Worm (Caenorhabditis elegans) whole organism, L4 larva: Measurements from ENCODE around the gene Y46G5A.47.

Source experiments
- D1046.2 ChIP-seq: fragments of 200-800 bp; sonication (Bioruptor generic); IDR thresholded peaks from 2 replicates; pipeline ENCODE4 v1.3.6; 2022; ENCODE audit warnings: missing genetic modification characterization, missing compliant biosample characterization
- F10B5.3 ChIP-seq: sonication (generic microtip); optimal IDR thresholded peaks from 2 replicates; lab custom pipeline; 2016; ENCODE audit warnings: mild to moderate bottlenecking, missing genetic modification characterization, missing compliant biosample characterization
- F26F4.8 ChIP-seq: fragments of 200-800 bp; sonication (Bioruptor generic); conservative IDR thresholded peaks from 2 replicates; pipeline ENCODE4 v1.3.6; 2022; ENCODE audit warnings: missing genetic modification characterization, missing compliant biosample characterization
- F37D6.2 ChIP-seq: sonication (generic microtip); optimal IDR thresholded peaks from 2 replicates; lab custom pipeline; 2016; ENCODE audit warnings: mild to moderate bottlenecking, missing genetic modification characterization, missing compliant biosample characterization
- T20F7.1 ChIP-seq: fragments of 200-800 bp; sonication (Bioruptor generic); optimal IDR thresholded peaks from 2 replicates; lab custom pipeline; 2018; ENCODE audit warnings: mild to moderate bottlenecking, missing genetic modification characterization, missing compliant biosample characterization
- Y5F2A.4 ChIP-seq: fragments of 200-800 bp; sonication (Bioruptor generic); optimal IDR thresholded peaks from 2 replicates; lab custom pipeline; 2018; ENCODE audit warnings: mild to moderate bottlenecking, missing genetic modification characterization, missing compliant biosample characterization
- ZK337.2 ChIP-seq: fragments of 200-800 bp; sonication (Bioruptor generic); IDR thresholded peaks from 2 replicates; pipeline ENCODE4 v1.3.6; 2022; ENCODE audit warnings: missing genetic modification reagents, missing genetic modification characterization, missing compliant biosample characterization
- ZK546.5 ChIP-seq, 2 experiments: sonication (generic microtip); optimal IDR thresholded peaks; 2 replicates each; lab custom pipeline; 2017; ENCODE audit warnings: missing biosample characterization in 2 of 2, missing genetic modification characterization in 2 of 2
- aha-1 ChIP-seq: fragments of 150-350 bp; peaks from one replicate; lab custom pipeline; 2014; ENCODE audit warnings: missing biosample characterization, missing genetic modification characterization
- attf-4 ChIP-seq: sonication (generic microtip); optimal IDR thresholded peaks from 3 replicates; lab custom pipeline; 2017; ENCODE audit warnings: missing biosample characterization, missing genetic modification characterization
- ceh-20 ChIP-seq: fragments of 200-800 bp; sonication (Bioruptor generic); IDR thresholded peaks from 2 replicates; pipeline ENCODE4 v1.3.6; 2022; ENCODE audit warnings: missing genetic modification reagents, missing genetic modification characterization, missing compliant biosample characterization
- ceh-44 ChIP-seq: fragments of 200-800 bp; sonication (Bioruptor generic); IDR thresholded peaks from 2 replicates; pipeline ENCODE4 v1.3.6; 2022; ENCODE audit warnings: missing genetic modification reagents, missing genetic modification characterization, missing compliant biosample characterization
- ceh-62 ChIP-seq: sonication (generic microtip); optimal IDR thresholded peaks from 2 replicates; lab custom pipeline; 2017; ENCODE audit warnings: missing biosample characterization, missing genetic modification characterization
- ces-1 ChIP-seq: fragments of 150-350 bp; sonication (generic microtip); optimal IDR thresholded peaks from 4 replicates; lab custom pipeline; 2014; ENCODE audit warnings: missing biosample characterization, missing genetic modification reagents, missing genetic modification characterization
- cey-2 ChIP-seq: sonication (generic microtip); optimal IDR thresholded peaks from 3 replicates; lab custom pipeline; 2017; ENCODE audit warnings: missing genetic modification characterization, mild to moderate bottlenecking, missing compliant biosample characterization, antibody characterized with exemption, borderline replicate concordance; ENCODE audit not compliant: insufficient read depth
- ctbp-1 ChIP-seq: fragments of 200-800 bp; sonication (Bioruptor generic); IDR thresholded peaks from 2 replicates; pipeline ENCODE4 v1.3.6; 2022; ENCODE audit warnings: missing genetic modification reagents, missing genetic modification characterization, missing compliant biosample characterization
- daf-12 ChIP-seq: fragments of 150-350 bp; optimal IDR thresholded peaks from 2 replicates; lab custom pipeline; 2014; ENCODE audit warnings: missing biosample characterization, missing genetic modification reagents, missing genetic modification characterization
- daf-19 ChIP-seq: fragments of 200-800 bp; sonication (Bioruptor generic); conservative IDR thresholded peaks from 2 replicates; pipeline ENCODE4 v1.3.6; 2022; ENCODE audit warnings: missing genetic modification characterization, missing compliant biosample characterization
- daf-8 ChIP-seq: fragments of 200-800 bp; sonication (Bioruptor generic); IDR thresholded peaks from 2 replicates; pipeline ENCODE4 v1.3.6; 2022; ENCODE audit warnings: missing genetic modification characterization, missing compliant biosample characterization
- dpl-1 ChIP-seq: fragments of 150-350 bp; optimal IDR thresholded peaks from 2 replicates; lab custom pipeline; 2014; ENCODE audit warnings: missing biosample characterization, missing genetic modification reagents, missing genetic modification characterization
- dve-1 ChIP-seq: sonication (generic microtip); optimal IDR thresholded peaks from 2 replicates; lab custom pipeline; 2017; ENCODE audit warnings: antibody characterized with exemption, mild to moderate bottlenecking, missing genetic modification characterization, missing compliant biosample characterization; ENCODE audit not compliant: insufficient read depth
- hlh-11 ChIP-seq: fragments of 200-800 bp; sonication (Bioruptor generic); optimal IDR thresholded peaks from 2 replicates; lab custom pipeline; 2018; ENCODE audit warnings: mild to moderate bottlenecking, missing genetic modification characterization, missing compliant biosample characterization
- jun-1 ChIP-seq: fragments of 150-350 bp; optimal IDR thresholded peaks from 2 replicates; lab custom pipeline; 2014; ENCODE audit warnings: missing biosample characterization, missing genetic modification reagents, missing genetic modification characterization
- lin-13 ChIP-seq: fragments of 150-350 bp; optimal IDR thresholded peaks from 2 replicates; lab custom pipeline; 2014; ENCODE audit warnings: missing biosample characterization, missing genetic modification reagents, missing genetic modification characterization
- lin-15B ChIP-seq: fragments of 150-350 bp; sonication (generic microtip); optimal IDR thresholded peaks from 3 replicates; lab custom pipeline; 2014; ENCODE audit warnings: missing biosample characterization, missing genetic modification characterization
- lin-29 ChIP-seq: fragments of 200-800 bp; sonication (Bioruptor generic); IDR thresholded peaks from 2 replicates; pipeline ENCODE4 v1.3.6; 2022; ENCODE audit warnings: missing genetic modification reagents, missing genetic modification characterization, missing compliant biosample characterization
- lin-39 ChIP-seq: fragments of 150-350 bp; optimal IDR thresholded peaks from 2 replicates; lab custom pipeline; 2014; ENCODE audit warnings: missing biosample characterization, missing genetic modification reagents, missing genetic modification characterization
- lsy-2 ChIP-seq, 2 experiments: fragments of 150-350 bp in 1 of 2; sonication (generic microtip) in 1 of 2; optimal IDR thresholded peaks; 2 replicates each; lab custom pipeline; 2014 to 2017; ENCODE audit warnings: missing biosample characterization in 2 of 2, missing genetic modification characterization in 2 of 2
- madf-5 ChIP-seq, 2 experiments: fragments of 200-800 bp; sonication (Bioruptor generic); IDR thresholded peaks; 2 replicates each; pipeline ENCODE4 v1.3.6; 2022; ENCODE audit warnings: missing compliant biosample characterization in 2 of 2, missing genetic modification characterization in 2 of 2
- madf-9 ChIP-seq: fragments of 200-800 bp; sonication (Bioruptor generic); conservative IDR thresholded peaks from 2 replicates; pipeline ENCODE4 v1.3.6; 2022; ENCODE audit warnings: missing genetic modification reagents, missing genetic modification characterization, missing compliant biosample characterization
- mdt-29 ChIP-seq: fragments of 200-800 bp; sonication (Bioruptor generic); IDR thresholded peaks from 2 replicates; pipeline ENCODE4 v1.3.6; 2022; ENCODE audit warnings: missing genetic modification reagents, missing genetic modification characterization, missing compliant biosample characterization
- mep-1 ChIP-seq: fragments of 150-350 bp; sonication (generic microtip); optimal IDR thresholded peaks from 3 replicates; lab custom pipeline; 2014; ENCODE audit warnings: missing biosample characterization, missing genetic modification characterization
- mxl-2 ChIP-seq: fragments of 200-800 bp; sonication (Bioruptor generic); conservative IDR thresholded peaks from 2 replicates; pipeline ENCODE4 v1.3.6; 2022; ENCODE audit warnings: missing genetic modification reagents, missing genetic modification characterization, missing compliant biosample characterization
- nhr-102 ChIP-seq: sonication (generic microtip); optimal IDR thresholded peaks from 2 replicates; lab custom pipeline; 2016; ENCODE audit warnings: mild to moderate bottlenecking, missing genetic modification characterization, moderate library complexity, missing compliant biosample characterization
- nhr-237 ChIP-seq: sonication (generic microtip); optimal IDR thresholded peaks from 2 replicates; lab custom pipeline; 2017; ENCODE audit warnings: missing biosample characterization, missing genetic modification characterization
- nhr-6 ChIP-seq: fragments of 150-350 bp; optimal IDR thresholded peaks from 2 replicates; lab custom pipeline; 2014; ENCODE audit warnings: missing biosample characterization, missing genetic modification characterization
- nhr-77 ChIP-seq: fragments of 150-350 bp; optimal IDR thresholded peaks from 2 replicates; lab custom pipeline; 2014; ENCODE audit warnings: missing biosample characterization, missing genetic modification characterization
- pha-4 ChIP-seq, 2 experiments: fragments of 150-350 bp in 1 of 2; fragments of 200-800 bp in 1 of 2; sonication (Bioruptor generic) in 1 of 2; IDR thresholded peaks in 1 of 2; optimal IDR thresholded peaks in 1 of 2; 2 replicates each; pipeline versions ENCODE4 v1.3.6 to Lab custom; 2014 to 2022; ENCODE audit warnings: missing genetic modification characterization in 2 of 2, missing genetic modification reagents in 2 of 2, missing biosample characterization in 1 of 2, missing compliant biosample characterization in 1 of 2
- rbr-2 ChIP-seq: sonication (generic microtip); optimal IDR thresholded peaks from 2 replicates; lab custom pipeline; 2016; ENCODE audit warnings: missing genotype, missing genetic modification characterization, missing compliant biosample characterization
- set-16 ChIP-seq: fragments of 200-800 bp; sonication (Bioruptor generic); IDR thresholded peaks from 2 replicates; pipeline ENCODE4 v1.3.6; 2022; ENCODE audit warnings: missing genetic modification reagents, missing genetic modification characterization, missing compliant biosample characterization
- snpc-1.2 ChIP-seq: fragments of 200-800 bp; sonication (Bioruptor generic); IDR thresholded peaks from 2 replicates; pipeline ENCODE4 v1.3.6; 2022; ENCODE audit warnings: missing genetic modification reagents, missing genetic modification characterization, missing compliant biosample characterization
- snpc-4 ChIP-seq: fragments of 150-350 bp; optimal IDR thresholded peaks from 2 replicates; lab custom pipeline; 2014; ENCODE audit warnings: missing biosample characterization, missing genetic modification characterization
- spr-1 ChIP-seq: sonication (generic microtip); optimal IDR thresholded peaks from 2 replicates; lab custom pipeline; 2016; ENCODE audit warnings: mild to moderate bottlenecking, missing genetic modification characterization, missing compliant biosample characterization
- spr-3 ChIP-seq: fragments of 200-800 bp; sonication (Bioruptor generic); optimal IDR thresholded peaks from 2 replicates; lab custom pipeline; 2018; ENCODE audit warnings: mild to moderate bottlenecking, missing genetic modification characterization, missing compliant biosample characterization
- unc-130 ChIP-seq: sonication (generic microtip); optimal IDR thresholded peaks from 2 replicates; lab custom pipeline; 2016; ENCODE audit warnings: missing genetic modification reagents, missing genetic modification characterization, missing compliant biosample characterization
- unc-62 ChIP-seq, 3 experiments: fragments of 150-350 bp in 1 of 3; sonication (generic microtip); optimal IDR thresholded peaks in 2 of 3; peaks in 1 of 3; 1 replicate in 1 of 3; 2 replicates in 2 of 3; lab custom pipeline; 2014 to 2017; ENCODE audit warnings: missing biosample characterization in 3 of 3, missing genetic modification characterization in 3 of 3, missing genetic modification reagents in 3 of 3, missing genotype in 1 of 3
- zag-1 ChIP-seq: fragments of 150-350 bp; optimal IDR thresholded peaks from 2 replicates; lab custom pipeline; 2014; ENCODE audit warnings: missing biosample characterization, missing genetic modification characterization
- zfp-2 ChIP-seq: sonication (generic microtip); optimal IDR thresholded peaks from 2 replicates; lab custom pipeline; 2016; ENCODE audit warnings: mild to moderate bottlenecking, missing genetic modification characterization, missing compliant biosample characterization
- ztf-11 ChIP-seq: fragments of 150-350 bp; optimal IDR thresholded peaks from 2 replicates; lab custom pipeline; 2014; ENCODE audit warnings: missing biosample characterization, missing genetic modification characterization

Gene Y46G5A.47

DNA sequence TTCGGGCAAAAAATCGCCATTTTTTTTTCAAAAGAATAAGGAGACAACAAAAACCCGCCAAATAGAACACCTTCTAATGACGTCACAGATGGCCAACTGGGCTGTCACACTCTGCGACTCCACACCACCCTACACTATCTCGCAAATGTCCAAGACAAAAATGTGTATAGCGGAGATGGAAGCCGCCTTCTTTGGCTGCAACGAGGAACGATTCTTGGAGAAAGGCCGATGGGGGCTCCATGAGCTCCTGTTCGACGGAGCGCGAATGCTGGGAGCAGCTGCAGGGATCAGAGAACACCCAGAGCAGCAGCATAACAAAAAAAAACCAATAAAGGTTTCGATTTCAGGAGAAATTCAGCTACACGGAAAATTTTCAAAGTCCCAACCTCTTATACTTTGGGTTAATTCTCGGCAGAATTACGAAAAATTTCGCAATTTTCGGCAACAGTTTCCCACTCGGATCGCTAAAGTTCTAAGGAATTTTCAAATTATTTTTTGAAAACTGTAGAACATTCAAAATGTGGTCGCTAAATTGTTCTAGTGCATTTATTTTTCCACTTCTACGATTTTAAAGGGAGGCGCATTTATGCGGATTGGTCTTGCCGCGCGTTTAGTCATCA is 769 bp upstream of the Y46G5A.47 start (continued):
- no peak for TF ChIP-seq zag-1 (tag; lab: Kevin White, UChicago)
- no peak for TF ChIP-seq snpc-1.2
- TF ChIP-seq lin-15B (tag; lab: Kevin White, UChicago) = no peak
- no peak for TF ChIP-seq daf-12 (tag; lab: Kevin White, UChicago)
- no peak for TF ChIP-seq ZK337.2 (GFP tag; lab: Robert Waterston, UW)
- TF ChIP-seq Y5F2A.4 (GFP tag; lab: Kevin White, UChicago) = no peak
- no peak for TF ChIP-seq ceh-62 (tag; lab: Kevin White, UChicago)
- no peak for TF ChIP-seq lin-13 (GFP tag; lab: Kevin White, UChicago)
- no peak for TF ChIP-seq ceh-44
- TF ChIP-seq nhr-237 (tag; lab: Kevin White, UChicago) = no peak
- TF ChIP-seq jun-1 (tag; lab: Kevin White, UChicago) = no peak
- no peak for TF ChIP-seq lin-29 (GFP tag; lab: Robert Waterston, UW)
- TF ChIP-seq dve-1 (tag; lab: Kevin White, UChicago) = peak; percentile 5
- TF ChIP-seq ceh-20 (GFP tag; lab: Robert Waterston, UW) = no peak
- TF ChIP-seq ctbp-1 (GFP tag; lab: Robert Waterston, UW) = 0 out of 2 replicates have a peak, but pooled peaks have one; percentile 38
- TF ChIP-seq snpc-4 (tag; lab: Kevin White, UChicago) = no peak
- TF ChIP-seq set-16 (GFP tag; lab: Robert Waterston, UW) = peak; percentile 72
- no peak for TF ChIP-seq spr-3 (GFP tag; lab: Kevin White, UChicago)
- peak; percentile 42 for TF ChIP-seq F37D6.2 (tag; lab: Kevin White, UChicago)
- TF ChIP-seq lsy-2 (tag; optimal IDR thresholded peaks at IDR 0.05; lab: Kevin White, UChicago) = peak in 1 of 2 experiments; percentile 60
- TF ChIP-seq unc-62 (GFP tag; optimal IDR thresholded peaks at IDR 0.05 in 1 of 2; lab: Kevin White, UChicago) = peak in 1 of 2 experiments; percentile 83
- no peak for TF ChIP-seq unc-62 (tag; optimal IDR thresholded peaks at IDR 0.05; lab: Kevin White, UChicago)
- no peak for TF ChIP-seq daf-19
- peak; percentile 22 for TF ChIP-seq dpl-1 (GFP tag; lab: Kevin White, UChicago)
- no peak for TF ChIP-seq F10B5.3 (tag; lab: Kevin White, UChicago)
- TF ChIP-seq ces-1 = no peak
- peak; percentile 62 for TF ChIP-seq hlh-11 (tag; lab: Kevin White, UChicago)
- no peak for TF ChIP-seq spr-1
- TF ChIP-seq T20F7.1 (GFP tag; lab: Kevin White, UChicago) = no peak
- no peak for TF ChIP-seq unc-130 (GFP tag; lab: Kevin White, UChicago)
- no peak for TF ChIP-seq madf-9 (GFP tag; lab: Robert Waterston, UW)
- TF ChIP-seq mdt-29 = no peak
- TF ChIP-seq nhr-6 (tag; lab: Kevin White, UChicago) = no peak
- TF ChIP-seq D1046.2 = 0 out of 2 replicates have a peak, but pooled peaks have one; percentile 13
- TF ChIP-seq lin-39 (tag; lab: Kevin White, UChicago) = no peak
- no peak for TF ChIP-seq zfp-2
- no peak for TF ChIP-seq nhr-77 (tag; lab: Kevin White, UChicago)
- peak; percentile 58 for TF ChIP-seq aha-1 (tag; lab: Kevin White, UChicago)
- TF ChIP-seq ztf-11 (tag; lab: Kevin White, UChicago) = no peak
- TF ChIP-seq F26F4.8 (GFP tag; lab: Robert Waterston, UW) = no peak
- TF ChIP-seq rbr-2 (tag; lab: Kevin White, UChicago) = peak; percentile 53

DNA sequence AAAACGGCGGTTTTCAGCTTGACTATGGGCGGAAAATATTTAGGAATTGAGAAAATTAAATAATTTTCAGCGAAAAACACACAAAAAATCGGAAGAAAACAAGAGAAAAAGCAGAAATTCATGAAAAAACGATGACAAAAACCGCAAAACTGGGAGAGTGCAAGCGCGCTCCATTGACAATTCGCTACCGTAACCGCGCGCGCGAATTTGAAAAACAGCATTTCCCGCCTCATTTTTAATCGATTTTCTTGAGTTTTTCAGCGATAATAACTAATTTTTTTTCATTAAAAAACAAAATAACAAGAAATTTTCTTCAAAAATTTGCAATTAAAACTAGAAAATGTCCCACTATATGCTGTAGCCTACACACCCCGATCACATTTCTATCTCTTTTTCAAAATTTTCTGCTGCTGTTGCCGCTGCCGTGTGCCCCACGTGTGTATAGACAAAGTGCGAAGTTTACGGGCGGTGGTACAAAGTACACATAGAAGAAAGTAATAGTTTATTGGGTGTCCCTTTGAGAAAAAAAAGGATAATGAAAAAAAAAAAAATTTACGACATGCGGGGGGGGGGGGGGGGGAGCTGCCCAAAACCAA is 5.1 kb downstream of the Y46G5A.47 start:
- TF ChIP-seq ZK546.5 (tag; optimal IDR thresholded peaks at IDR 0.05; lab: Kevin White, UChicago) = no peak
- peak; percentile 46 for TF ChIP-seq mep-1
- no peak for TF ChIP-seq madf-5 (GFP tag; IDR thresholded peaks at IDR 0.05; lab: Robert Waterston, UW)
- no peak for TF ChIP-seq attf-4 (tag; lab: Kevin White, UChicago)
- TF ChIP-seq nhr-102 (tag; lab: Kevin White, UChicago) = no peak
- no peak for TF ChIP-seq mxl-2
- no peak for TF ChIP-seq ceh-44
- no peak for TF ChIP-seq ceh-62 (tag; lab: Kevin White, UChicago)
- no peak for TF ChIP-seq F26F4.8 (GFP tag; lab: Robert Waterston, UW)
- no peak for TF ChIP-seq zag-1 (tag; lab: Kevin White, UChicago)
- TF ChIP-seq daf-8 (GFP tag; lab: Robert Waterston, UW) = no peak
- no peak for TF ChIP-seq cey-2
- TF ChIP-seq hlh-11 (tag; lab: Kevin White, UChicago) = peak; percentile 45
- no peak for TF ChIP-seq pha-4 (GFP tag; IDR thresholded peaks at IDR 0.05; lab: Robert Waterston, UW)
- TF ChIP-seq pha-4 (tag; optimal IDR thresholded peaks at IDR 0.05; lab: Kevin White, UChicago) = no peak
